Worm (Caenorhabditis elegans): ENCODE measurements around the gene set-2.

- TF ChIP-seq F13C5.2 (tag; optimal IDR thresholded peaks at IDR 0.05) (peak; percentile 91), ama-1 (optimal IDR thresholded peaks at IDR 0.05) (no peak), scrt-1 (GFP tag; IDR thresholded peaks at IDR 0.05) (no peak), tra-4 (tag; optimal IDR thresholded peaks at IDR 0.05) (no peak), aly-1 (tag; optimal IDR thresholded peaks at IDR 0.05) (no peak), B0310.2 (tag; optimal IDR thresholded peaks at IDR 0.05) (no peak), tbx-11 (GFP tag; IDR thresholded peaks at IDR 0.05) (0 out of 2 replicates have a peak, but pooled peaks have one; percentile 5), tbx-37 (GFP tag; conservative IDR thresholded peaks at IDR 0.05) (no peak), hnd-1 (tag; optimal IDR thresholded peaks at IDR 0.05) (no peak), ceh-13 (GFP tag; optimal IDR thresholded peaks at IDR 0.05) (no peak), flt-1 (GFP tag; IDR thresholded peaks at IDR 0.05) (no peak), pes-1 (GFP tag; IDR thresholded peaks at IDR 0.05) (peak; percentile 67)
Observed at ce11 chrIII:4962886-4963285, 32.9 kb upstream of the set-2 start, which contains the start of gene C27F2.9.
